Worm (Caenorhabditis elegans) whole organism, L2 larva: ENCODE results near the gene lin-3.

ENCODE experiments used
- lin-39 ChIP-seq: fragments of 150-350 bp; optimal IDR thresholded peaks from 2 replicates; lab custom pipeline; 2014; ENCODE audit warnings: missing biosample characterization, missing genetic modification reagents, missing genetic modification characterization
- nhr-12 ChIP-seq: fragments of 150-350 bp; optimal IDR thresholded peaks from 2 replicates; lab custom pipeline; 2014; ENCODE audit warnings: missing biosample characterization, missing genetic modification characterization
- nhr-23 ChIP-seq: fragments of 150-350 bp; optimal IDR thresholded peaks from 2 replicates; lab custom pipeline; 2014; ENCODE audit warnings: missing biosample characterization, missing genetic modification reagents, missing genetic modification characterization
- nhr-237 ChIP-seq: fragments of 150-350 bp; optimal IDR thresholded peaks from 2 replicates; lab custom pipeline; 2014; ENCODE audit warnings: missing biosample characterization, missing genetic modification characterization
- nhr-25 ChIP-seq: fragments of 150-350 bp; sonication (generic microtip); optimal IDR thresholded peaks from 3 replicates; lab custom pipeline; 2014; ENCODE audit warnings: missing biosample characterization, missing genetic modification characterization
- nhr-77 ChIP-seq: fragments of 150-350 bp; optimal IDR thresholded peaks from 2 replicates; lab custom pipeline; 2014; ENCODE audit warnings: missing biosample characterization, missing genetic modification characterization
- sem-4 ChIP-seq: fragments of 150-350 bp; optimal IDR thresholded peaks from 2 replicates; lab custom pipeline; 2014; ENCODE audit warnings: missing biosample characterization, missing genetic modification reagents, missing genetic modification characterization
- unc-62 ChIP-seq: fragments of 150-350 bp; optimal IDR thresholded peaks from 2 replicates; lab custom pipeline; 2014; ENCODE audit warnings: missing biosample characterization, missing genetic modification reagents, missing genetic modification characterization

- no peak for TF ChIP-seq nhr-77 (tag; lab: Kevin White, UChicago)
- TF ChIP-seq nhr-25 (tag; lab: Kevin White, UChicago) = no peak
- TF ChIP-seq nhr-12 (tag; lab: Kevin White, UChicago) = no peak
- no peak for TF ChIP-seq lin-39 (tag; lab: Kevin White, UChicago)
- TF ChIP-seq sem-4 (tag; lab: Kevin White, UChicago) = no peak
- TF ChIP-seq nhr-23 (tag; lab: Kevin White, UChicago) = no peak
- no peak for TF ChIP-seq unc-62
- no peak for TF ChIP-seq nhr-237 (tag; lab: Kevin White, UChicago)
Observed at ce11 chrIV:11048871-11049270, 5.2 kb upstream of the lin-3 start, which contains the start of gene F36H1.11.
